Worm (Caenorhabditis elegans): Measurements from ENCODE around the gene rop-1.

DNA sequence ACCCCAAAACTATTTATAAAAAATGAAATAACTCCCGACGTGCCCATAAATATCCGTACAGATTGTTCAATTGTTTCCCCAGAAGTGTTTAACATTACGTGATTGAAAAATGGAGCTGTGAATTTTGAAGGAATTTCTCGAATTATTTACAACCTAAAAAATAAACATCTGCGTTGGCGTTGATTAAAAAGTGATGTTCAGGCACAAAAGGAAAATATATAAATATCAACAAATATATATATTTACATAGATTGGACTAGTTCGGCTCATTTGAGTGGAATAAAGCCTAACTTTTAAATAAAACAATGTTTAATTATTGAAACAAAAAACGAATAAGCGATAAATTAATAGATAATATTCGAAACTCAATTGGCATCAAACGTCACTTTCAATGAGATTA lies 5.6 kb upstream of the rop-1 start, which contains the start of gene sri-18:
- TF ChIP-seq egl-27 (tag; optimal IDR thresholded peaks at IDR 0.05) (no peak), nhr-77 (tag; optimal IDR thresholded peaks at IDR 0.05) (no peak), ama-1 (optimal IDR thresholded peaks at IDR 0.05) (no peak), pqm-1 (tag; optimal IDR thresholded peaks at IDR 0.05) (no peak), nhr-237 (tag; optimal IDR thresholded peaks at IDR 0.05) (no peak), mep-1 (tag; optimal IDR thresholded peaks at IDR 0.05) (no peak)
